Worm (Caenorhabditis elegans) whole organism, late embryonic: ENCODE measurements around the gene gmeb-2.

Source experiments
- C08G9.2 ChIP-seq: sonication (generic microtip); optimal IDR thresholded peaks from 2 replicates; lab custom pipeline; 2016; ENCODE audit warnings: mild to moderate bottlenecking, missing genetic modification characterization, moderate library complexity, missing compliant biosample characterization
- C38D4.7 ChIP-seq: fragments of 200-800 bp; sonication (Bioruptor generic); optimal IDR thresholded peaks from 2 replicates; lab custom pipeline; 2018; ENCODE audit warnings: mild to moderate bottlenecking, missing genetic modification characterization, moderate library complexity, missing compliant biosample characterization
- K09A11.1 ChIP-seq: sonication (generic microtip); optimal IDR thresholded peaks from 2 replicates; lab custom pipeline; 2017; ENCODE audit warnings: antibody characterized with exemption, mild to moderate bottlenecking, missing genetic modification characterization, missing compliant biosample characterization; ENCODE audit not compliant: insufficient read depth
- Y22D7AL.16 ChIP-seq: sonication (generic microtip); optimal IDR thresholded peaks from 2 replicates; lab custom pipeline; 2016; ENCODE audit warnings: missing genetic modification characterization, missing compliant biosample characterization
- ama-1 ChIP-seq: fragments of 150-350 bp; optimal IDR thresholded peaks from 2 replicates; lab custom pipeline; 2014
- ceh-14 ChIP-seq: sonication (generic microtip); optimal IDR thresholded peaks from 2 replicates; lab custom pipeline; 2016; ENCODE audit warnings: missing genotype, missing genetic modification characterization, missing compliant biosample characterization
- ceh-18 ChIP-seq: sonication (generic microtip); optimal IDR thresholded peaks from 2 replicates; lab custom pipeline; 2016; ENCODE audit warnings: missing genetic modification characterization, missing compliant biosample characterization
- ceh-19 ChIP-seq: fragments of 200-800 bp; sonication (Bioruptor generic); optimal IDR thresholded peaks from 2 replicates; lab custom pipeline; 2018; ENCODE audit warnings: mild to moderate bottlenecking, missing genetic modification characterization, missing compliant biosample characterization
- ceh-22 ChIP-seq: sonication (generic microtip); optimal IDR thresholded peaks from 2 replicates; lab custom pipeline; 2017; ENCODE audit warnings: missing biosample characterization, missing genetic modification characterization
- ceh-30 ChIP-seq: fragments of 150-350 bp; optimal IDR thresholded peaks from 2 replicates; lab custom pipeline; 2014; ENCODE audit warnings: missing biosample characterization, missing genetic modification characterization
- ceh-31 ChIP-seq: sonication (generic microtip); optimal IDR thresholded peaks from 2 replicates; lab custom pipeline; 2016; ENCODE audit warnings: missing genetic modification characterization, missing compliant biosample characterization
- ceh-34 ChIP-seq: sonication (generic microtip); optimal IDR thresholded peaks from 2 replicates; lab custom pipeline; 2016; ENCODE audit warnings: mild to moderate bottlenecking, missing genetic modification characterization, missing compliant biosample characterization
- ceh-48 ChIP-seq: sonication (generic microtip); optimal IDR thresholded peaks from 2 replicates; lab custom pipeline; 2016; ENCODE audit warnings: missing genetic modification characterization, inconsistent platforms, missing compliant biosample characterization
- che-1 ChIP-seq: sonication (generic microtip); optimal IDR thresholded peaks from 2 replicates; lab custom pipeline; 2016; ENCODE audit warnings: mild to moderate bottlenecking, missing genetic modification characterization, missing compliant biosample characterization
- elt-2 ChIP-seq: sonication (generic microtip); optimal IDR thresholded peaks from 2 replicates; lab custom pipeline; 2016; ENCODE audit warnings: missing genetic modification reagents, missing genetic modification characterization, missing compliant biosample characterization
- elt-4 ChIP-seq: sonication (generic microtip); optimal IDR thresholded peaks from 2 replicates; lab custom pipeline; 2016; ENCODE audit warnings: missing genetic modification characterization, missing compliant biosample characterization
- ets-4 ChIP-seq: sonication (generic microtip); optimal IDR thresholded peaks from 2 replicates; lab custom pipeline; 2016; ENCODE audit warnings: missing genetic modification characterization, missing compliant biosample characterization
- fax-1 ChIP-seq: sonication (generic microtip); optimal IDR thresholded peaks from 2 replicates; lab custom pipeline; 2016; ENCODE audit warnings: missing genotype, missing genetic modification characterization, missing compliant biosample characterization
- fkh-10 ChIP-seq: fragments of 150-350 bp; optimal IDR thresholded peaks from 2 replicates; lab custom pipeline; 2014; ENCODE audit warnings: missing biosample characterization, missing genetic modification reagents, missing genetic modification characterization
- fkh-6 ChIP-seq: sonication (generic microtip); optimal IDR thresholded peaks from 2 replicates; lab custom pipeline; 2016; ENCODE audit warnings: missing genetic modification characterization, missing compliant biosample characterization
- hlh-13 ChIP-seq: fragments of 200-800 bp; sonication (Bioruptor generic); optimal IDR thresholded peaks from 2 replicates; lab custom pipeline; 2018; ENCODE audit warnings: mild to moderate bottlenecking, missing genetic modification characterization, missing compliant biosample characterization
- hlh-6 ChIP-seq: sonication (generic microtip); optimal IDR thresholded peaks from 2 replicates; lab custom pipeline; 2016; ENCODE audit warnings: missing genotype, missing genetic modification characterization, missing compliant biosample characterization
- lin-11 ChIP-seq: fragments of 200-800 bp; sonication (Bioruptor generic); optimal IDR thresholded peaks from 2 replicates; lab custom pipeline; 2018; ENCODE audit warnings: mild to moderate bottlenecking, missing genetic modification characterization, missing compliant biosample characterization
- nfya-1 ChIP-seq: sonication (generic microtip); optimal IDR thresholded peaks from 2 replicates; lab custom pipeline; 2017; ENCODE audit warnings: missing genetic modification characterization, mild to moderate bottlenecking, missing compliant biosample characterization, antibody characterized with exemption, moderate library complexity
- nhr-11 ChIP-seq: fragments of 150-350 bp; optimal IDR thresholded peaks from 2 replicates; lab custom pipeline; 2014; ENCODE audit warnings: missing biosample characterization, missing genetic modification characterization
- pax-1 ChIP-seq: fragments of 150-350 bp; optimal IDR thresholded peaks from 2 replicates; lab custom pipeline; 2014; ENCODE audit warnings: missing biosample characterization, missing genetic modification characterization
- pha-2 ChIP-seq: sonication (generic microtip); optimal IDR thresholded peaks from 2 replicates; lab custom pipeline; 2017; ENCODE audit warnings: mild to moderate bottlenecking, missing genetic modification characterization, missing compliant biosample characterization
- pqm-1 ChIP-seq: sonication (generic microtip); optimal IDR thresholded peaks from 2 replicates; lab custom pipeline; 2016; ENCODE audit warnings: missing genetic modification characterization, missing compliant biosample characterization
- pros-1 ChIP-seq: fragments of 150-350 bp; optimal IDR thresholded peaks from 2 replicates; lab custom pipeline; 2014; ENCODE audit warnings: missing biosample characterization, missing genetic modification reagents, missing genetic modification characterization
- ref-2 ChIP-seq: sonication (generic microtip); optimal IDR thresholded peaks from 2 replicates; lab custom pipeline; 2016; ENCODE audit warnings: missing genetic modification characterization, missing compliant biosample characterization
- rnt-1 ChIP-seq: sonication (generic microtip); optimal IDR thresholded peaks from 2 replicates; lab custom pipeline; 2016; ENCODE audit warnings: missing genetic modification characterization, missing compliant biosample characterization
- sdc-2 ChIP-seq: sonication (generic microtip); optimal IDR thresholded peaks from 2 replicates; lab custom pipeline; 2016; ENCODE audit warnings: missing genotype, missing genetic modification characterization, missing compliant biosample characterization
- sox-2 ChIP-seq: fragments of 200-800 bp; sonication (Bioruptor generic); IDR thresholded peaks from 2 replicates; pipeline ENCODE4 v1.3.6; 2022; ENCODE audit warnings: missing genetic modification reagents, missing genetic modification characterization, missing compliant biosample characterization
- sox-4 ChIP-seq: sonication (generic microtip); optimal IDR thresholded peaks from 2 replicates; lab custom pipeline; 2017; ENCODE audit warnings: mild to moderate bottlenecking, missing genetic modification characterization, inconsistent platforms, missing compliant biosample characterization
- syd-9 ChIP-seq: sonication (generic microtip); optimal IDR thresholded peaks from 2 replicates; lab custom pipeline; 2016; ENCODE audit warnings: mild to moderate bottlenecking, missing genetic modification characterization, moderate library complexity, missing compliant biosample characterization
- tbx-7 ChIP-seq: sonication (generic microtip); optimal IDR thresholded peaks from 2 replicates; lab custom pipeline; 2016; ENCODE audit warnings: missing genotype, missing genetic modification characterization, missing compliant biosample characterization
- unc-3 ChIP-seq, 2 experiments: fragments of 200-800 bp in 1 of 2; sonication (Bioruptor generic) in 1 of 2; sonication (generic microtip) in 1 of 2; conservative IDR thresholded peaks in 1 of 2; optimal IDR thresholded peaks in 1 of 2; 2 replicates each; pipeline versions ENCODE4 v1.3.6 to Lab custom; 2016 to 2022; ENCODE audit warnings: missing compliant biosample characterization in 2 of 2, missing genetic modification characterization in 2 of 2, missing genetic modification reagents in 1 of 2
- unc-42 ChIP-seq: sonication (generic microtip); optimal IDR thresholded peaks from 2 replicates; lab custom pipeline; 2016; ENCODE audit warnings: missing genotype, missing genetic modification characterization, missing compliant biosample characterization
- ztf-16 ChIP-seq: sonication (generic microtip); optimal IDR thresholded peaks from 2 replicates; lab custom pipeline; 2017; ENCODE audit warnings: missing genetic modification characterization, missing compliant biosample characterization

Gene gmeb-2

ce11 chrX:15892525-15892924, 13.6 kb downstream of the gmeb-2 start:
- no peak for TF ChIP-seq nhr-11 (tag; lab: Kevin White, UChicago)
- no peak for TF ChIP-seq elt-2 (tag; lab: Kevin White, UChicago)
- TF ChIP-seq ets-4, result no peak
- TF ChIP-seq pha-2 (tag; lab: Kevin White, UChicago), result no peak
- no peak for TF ChIP-seq nfya-1 (tag; lab: Kevin White, UChicago)
- TF ChIP-seq sdc-2 (tag; lab: Kevin White, UChicago), result no peak
- no peak for TF ChIP-seq Y22D7AL.16 (tag; lab: Kevin White, UChicago)
- TF ChIP-seq hlh-13 (GFP tag; lab: Kevin White, UChicago), result no peak
- no peak for TF ChIP-seq C08G9.2
- no peak for TF ChIP-seq ceh-34 (tag; lab: Kevin White, UChicago)
- TF ChIP-seq ref-2 (tag; lab: Kevin White, UChicago), result no peak

- no peak for TF ChIP-seq hlh-6 (tag; lab: Kevin White, UChicago)
- no peak for TF ChIP-seq pqm-1
- TF ChIP-seq C38D4.7 (GFP tag; lab: Kevin White, UChicago), result no peak
- no peak for TF ChIP-seq lin-11 (tag; lab: Kevin White, UChicago)
- no peak for TF ChIP-seq sox-4 (tag; lab: Kevin White, UChicago)
- TF ChIP-seq fkh-10, result no peak
- no peak for TF ChIP-seq unc-42 (tag; lab: Kevin White, UChicago)
- TF ChIP-seq tbx-7 (tag; lab: Kevin White, UChicago), result no peak
- no peak for TF ChIP-seq ceh-30
Measured at ce11 chrX:15901214-15901613, 22.3 kb downstream of the gmeb-2 start.

ce11 chrX:15902835-15903234, 23.9 kb downstream of the gmeb-2 start:
- TF ChIP-seq syd-9 (tag; lab: Kevin White, UChicago), result no peak

- TF ChIP-seq pros-1 (tag; lab: Kevin White, UChicago) (no peak), ceh-48 (tag; lab: Kevin White, UChicago) (no peak), ztf-16 (tag; lab: Kevin White, UChicago) (no peak), Y22D7AL.16 (tag; lab: Kevin White, UChicago) (no peak), ceh-31 (tag; lab: Kevin White, UChicago) (no peak), pax-1 (no peak), nhr-11 (tag; lab: Kevin White, UChicago) (no peak), K09A11.1 (tag; lab: Kevin White, UChicago) (no peak), ama-1 (lab: Kevin White, UChicago) (no peak), unc-42 (tag; lab: Kevin White, UChicago) (no peak), fax-1 (tag; lab: Kevin White, UChicago) (no peak), elt-4 (tag; lab: Kevin White, UChicago) (no peak), che-1 (tag; lab: Kevin White, UChicago) (no peak), tbx-7 (tag; lab: Kevin White, UChicago) (no peak), fkh-6 (tag; lab: Kevin White, UChicago) (no peak)
- TF ChIP-seq, all 69 proteins: peak for 0
Measured at ce11 chrX:15910328-15910727, 31.4 kb downstream of the gmeb-2 start, which contains the start of gene npr-33. npr-33 (plus strand) TSS chrX:15910628.

- no peak for TF ChIP-seq ceh-31 (tag; lab: Kevin White, UChicago)
- no peak for TF ChIP-seq elt-4 (tag; lab: Kevin White, UChicago)
- no peak for TF ChIP-seq sox-2 (GFP tag; lab: Robert Waterston, UW)
- TF ChIP-seq ets-4, result no peak
- TF ChIP-seq sdc-2 (tag; lab: Kevin White, UChicago), result no peak
- TF ChIP-seq K09A11.1 (tag; lab: Kevin White, UChicago), result no peak
- no peak for TF ChIP-seq ceh-18
- TF ChIP-seq unc-3 (GFP tag; conservative IDR thresholded peaks at IDR 0.05; lab: Robert Waterston, UW), result no peak
- TF ChIP-seq unc-3 (tag; optimal IDR thresholded peaks at IDR 0.05; lab: Kevin White, UChicago), result no peak
- TF ChIP-seq Y22D7AL.16 (tag; lab: Kevin White, UChicago), result no peak
- TF ChIP-seq che-1 (tag; lab: Kevin White, UChicago), result no peak
- TF ChIP-seq rnt-1 (tag; lab: Kevin White, UChicago), result no peak
- TF ChIP-seq ceh-19 (GFP tag; lab: Kevin White, UChicago), result no peak
- no peak for TF ChIP-seq ztf-16 (tag; lab: Kevin White, UChicago)
- TF ChIP-seq tbx-7 (tag; lab: Kevin White, UChicago), result no peak
- no peak for TF ChIP-seq ceh-22
- no peak for TF ChIP-seq ceh-14 (tag; lab: Kevin White, UChicago)
- TF ChIP-seq, all 69 proteins: peak for 0
Measured at ce11 chrX:15912841-15913240, 34.0 kb downstream of the gmeb-2 start.
